Worm (Caenorhabditis elegans) whole organism, L4 larva: ENCODE measurements around the gene cbp-3.

ENCODE experiments used
- D1046.2 ChIP-seq: fragments of 200-800 bp; sonication (Bioruptor generic); IDR thresholded peaks from 2 replicates; pipeline ENCODE4 v1.3.6; 2022; ENCODE audit warnings: missing genetic modification characterization, missing compliant biosample characterization
- F44E2.7 ChIP-seq: fragments of 200-800 bp; sonication (Bioruptor generic); IDR thresholded peaks from 2 replicates; pipeline ENCODE4 v2.1.2; 2022; ENCODE audit warnings: missing genetic modification characterization, missing compliant biosample characterization
- F49E8.2 ChIP-seq: sonication (generic microtip); optimal IDR thresholded peaks from 2 replicates; lab custom pipeline; 2016; ENCODE audit warnings: missing compliant biosample characterization, mild to moderate bottlenecking, missing genetic modification characterization, borderline replicate concordance
- T26A8.4 ChIP-seq: fragments of 200-800 bp; sonication (Bioruptor generic); IDR thresholded peaks from 2 replicates; pipeline ENCODE4 v1.3.6; 2022; ENCODE audit warnings: missing genetic modification characterization, missing compliant biosample characterization
- aha-1 ChIP-seq: fragments of 150-350 bp; peaks from one replicate; lab custom pipeline; 2014; ENCODE audit warnings: missing biosample characterization, missing genetic modification characterization
- daf-16 ChIP-seq, 3 experiments: sonication (generic microtip); optimal IDR thresholded peaks; 2 replicates each; lab custom pipeline; 2016 to 2017; ENCODE audit warnings: missing genetic modification characterization in 3 of 3, missing genetic modification reagents in 3 of 3, mild to moderate bottlenecking in 2 of 3, missing compliant biosample characterization in 2 of 3, missing biosample characterization in 1 of 3, moderate library complexity in 1 of 3
- dmd-6 ChIP-seq: fragments of 200-800 bp; sonication (Bioruptor generic); IDR thresholded peaks from 2 replicates; pipeline ENCODE4 v1.3.6; 2022; ENCODE audit warnings: missing genetic modification reagents, missing genetic modification characterization, missing compliant biosample characterization
- dpl-1 ChIP-seq: fragments of 150-350 bp; optimal IDR thresholded peaks from 2 replicates; lab custom pipeline; 2014; ENCODE audit warnings: missing biosample characterization, missing genetic modification reagents, missing genetic modification characterization
- dve-1 ChIP-seq: sonication (generic microtip); optimal IDR thresholded peaks from 2 replicates; lab custom pipeline; 2017; ENCODE audit warnings: antibody characterized with exemption, mild to moderate bottlenecking, missing genetic modification characterization, missing compliant biosample characterization; ENCODE audit not compliant: insufficient read depth
- egl-27 ChIP-seq: sonication (generic microtip); optimal IDR thresholded peaks from 3 replicates; lab custom pipeline; 2017; ENCODE audit warnings: missing biosample characterization, missing genetic modification reagents, missing genetic modification characterization
- egl-43 ChIP-seq: fragments of 200-800 bp; sonication (Bioruptor generic); IDR thresholded peaks from 2 replicates; pipeline ENCODE4 v1.3.6; 2022; ENCODE audit warnings: missing genetic modification reagents, missing genetic modification characterization, missing compliant biosample characterization
- fkh-10 ChIP-seq: fragments of 150-350 bp; optimal IDR thresholded peaks from 2 replicates; lab custom pipeline; 2014; ENCODE audit warnings: missing biosample characterization, missing genetic modification reagents, missing genetic modification characterization
- hif-1 ChIP-seq, 2 experiments: sonication (generic microtip); optimal IDR thresholded peaks; 2 replicates each; lab custom pipeline; 2016 to 2017; ENCODE audit warnings: missing compliant biosample characterization in 2 of 2, missing genetic modification characterization in 2 of 2, missing genetic modification reagents in 2 of 2, missing genotype in 2 of 2, mild to moderate bottlenecking in 1 of 2
- hlh-11 ChIP-seq: fragments of 200-800 bp; sonication (Bioruptor generic); optimal IDR thresholded peaks from 2 replicates; lab custom pipeline; 2018; ENCODE audit warnings: mild to moderate bottlenecking, missing genetic modification characterization, missing compliant biosample characterization
- hlh-30 ChIP-seq: sonication (generic microtip); optimal IDR thresholded peaks from 2 replicates; lab custom pipeline; 2017; ENCODE audit warnings: antibody characterized with exemption, mild to moderate bottlenecking, missing genetic modification characterization, missing compliant biosample characterization; ENCODE audit not compliant: insufficient read depth
- jun-1 ChIP-seq: fragments of 150-350 bp; optimal IDR thresholded peaks from 2 replicates; lab custom pipeline; 2014; ENCODE audit warnings: missing biosample characterization, missing genetic modification reagents, missing genetic modification characterization
- lin-1 ChIP-seq: fragments of 200-800 bp; sonication (Bioruptor generic); IDR thresholded peaks from 2 replicates; pipeline ENCODE4 v1.3.6; 2022; ENCODE audit warnings: missing genetic modification reagents, missing genetic modification characterization, missing compliant biosample characterization
- madf-5 ChIP-seq, 2 experiments: fragments of 200-800 bp; sonication (Bioruptor generic); IDR thresholded peaks; 2 replicates each; pipeline ENCODE4 v1.3.6; 2022; ENCODE audit warnings: missing compliant biosample characterization in 2 of 2, missing genetic modification characterization in 2 of 2
- madf-9 ChIP-seq: fragments of 200-800 bp; sonication (Bioruptor generic); conservative IDR thresholded peaks from 2 replicates; pipeline ENCODE4 v1.3.6; 2022; ENCODE audit warnings: missing genetic modification reagents, missing genetic modification characterization, missing compliant biosample characterization
- mes-2 ChIP-seq: sonication (generic microtip); optimal IDR thresholded peaks from 2 replicates; lab custom pipeline; 2016; ENCODE audit warnings: missing genotype, mild to moderate bottlenecking, missing genetic modification characterization, missing compliant biosample characterization; ENCODE audit not compliant: poor library complexity, severe bottlenecking
- nhr-28 ChIP-seq: fragments of 150-350 bp; optimal IDR thresholded peaks from 2 replicates; lab custom pipeline; 2014; ENCODE audit warnings: missing biosample characterization, missing genetic modification characterization
- nhr-6 ChIP-seq: fragments of 150-350 bp; optimal IDR thresholded peaks from 2 replicates; lab custom pipeline; 2014; ENCODE audit warnings: missing biosample characterization, missing genetic modification characterization
- nhr-76 ChIP-seq: fragments of 150-350 bp; optimal IDR thresholded peaks from 2 replicates; lab custom pipeline; 2014; ENCODE audit warnings: missing biosample characterization, missing genetic modification characterization
- pha-4 ChIP-seq, 2 experiments: fragments of 150-350 bp in 1 of 2; fragments of 200-800 bp in 1 of 2; sonication (Bioruptor generic) in 1 of 2; IDR thresholded peaks in 1 of 2; optimal IDR thresholded peaks in 1 of 2; 2 replicates each; pipeline versions ENCODE4 v1.3.6 to Lab custom; 2014 to 2022; ENCODE audit warnings: missing genetic modification characterization in 2 of 2, missing genetic modification reagents in 2 of 2, missing biosample characterization in 1 of 2, missing compliant biosample characterization in 1 of 2
- pqm-1 ChIP-seq: sonication (generic microtip); optimal IDR thresholded peaks from 2 replicates; lab custom pipeline; 2017; ENCODE audit warnings: missing biosample characterization, missing genetic modification characterization
- set-16 ChIP-seq: fragments of 200-800 bp; sonication (Bioruptor generic); IDR thresholded peaks from 2 replicates; pipeline ENCODE4 v1.3.6; 2022; ENCODE audit warnings: missing genetic modification reagents, missing genetic modification characterization, missing compliant biosample characterization
- unc-130 ChIP-seq: sonication (generic microtip); optimal IDR thresholded peaks from 2 replicates; lab custom pipeline; 2016; ENCODE audit warnings: missing genetic modification reagents, missing genetic modification characterization, missing compliant biosample characterization
- unc-62 ChIP-seq, 3 experiments: fragments of 150-350 bp in 1 of 3; sonication (generic microtip); optimal IDR thresholded peaks in 2 of 3; peaks in 1 of 3; 1 replicate in 1 of 3; 2 replicates in 2 of 3; lab custom pipeline; 2014 to 2017; ENCODE audit warnings: missing biosample characterization in 3 of 3, missing genetic modification characterization in 3 of 3, missing genetic modification reagents in 3 of 3, missing genotype in 1 of 3
- ztf-11 ChIP-seq: fragments of 150-350 bp; optimal IDR thresholded peaks from 2 replicates; lab custom pipeline; 2014; ENCODE audit warnings: missing biosample characterization, missing genetic modification characterization

Gene cbp-3

ce11 chrIII:9932091-9932490 lies 18.3 kb downstream of the cbp-3 start, which contains the start of gene dec-7:
Gene dec-7, plus strand, starts transcription at chrIII:9932398.
- TF ChIP-seq hlh-30 (tag; lab: Kevin White, UChicago) (peak; percentile 40), unc-62 (GFP tag; optimal IDR thresholded peaks at IDR 0.05 in 1 of 2; lab: Kevin White, UChicago) (peak in 1 of 2 experiments; percentile 50), unc-62 (tag; optimal IDR thresholded peaks at IDR 0.05; lab: Kevin White, UChicago) (no peak), F44E2.7 (GFP tag; lab: Robert Waterston, UW) (no peak), nhr-28 (peak; percentile 11), hlh-11 (tag; lab: Kevin White, UChicago) (peak; percentile 67), egl-27 (tag; lab: Kevin White, UChicago) (no peak), madf-5 (GFP tag; IDR thresholded peaks at IDR 0.05; lab: Robert Waterston, UW) (no peak), pqm-1 (tag; lab: Kevin White, UChicago) (no peak), ztf-11 (tag; lab: Kevin White, UChicago) (no peak), pha-4 (GFP tag; IDR thresholded peaks at IDR 0.05; lab: Robert Waterston, UW) (no peak), pha-4 (tag; optimal IDR thresholded peaks at IDR 0.05; lab: Kevin White, UChicago) (no peak), dmd-6 (peak; percentile 66), daf-16 (GFP tag; optimal IDR thresholded peaks at IDR 0.05; lab: Kevin White, UChicago) (no peak), daf-16 (tag; optimal IDR thresholded peaks at IDR 0.05; lab: Kevin White, UChicago) (peak; percentile 16), hif-1 (tag; optimal IDR thresholded peaks at IDR 0.05; lab: Kevin White, UChicago) (peak in 1 of 2 experiments; percentile 9), D1046.2 (no peak), nhr-6 (tag; lab: Kevin White, UChicago) (no peak), dve-1 (tag; lab: Kevin White, UChicago) (peak; percentile 61)
- TF ChIP-seq, all 104 proteins: peak for 8

ce11 chrIII:9941020-9941674 lies 27.4 kb downstream of the cbp-3 start, which contains the start of the genes K03H1.9 and K03H1.12:
Gene K03H1.9, minus strand, starts transcription at chrIII:9941490.
Gene K03H1.12, plus strand, starts transcription at chrIII:9941624.
- TF ChIP-seq F49E8.2 (tag; lab: Kevin White, UChicago) (no peak), egl-43 (GFP tag; lab: Robert Waterston, UW) (0 out of 2 replicates have a peak, but pooled peaks have one; percentile 50), madf-5 (GFP tag; IDR thresholded peaks at IDR 0.05; lab: Robert Waterston, UW) (no peak), set-16 (peak; percentile 87), lin-1 (GFP tag; lab: Robert Waterston, UW) (no peak)

ce11 chrIII:9944723-9945122 lies 30.9 kb downstream of the cbp-3 start, which contains the start of gene gln-2:
Gene gln-2, minus strand, starts transcription at chrIII:9944823.
- TF ChIP-seq F44E2.7 (GFP tag; lab: Robert Waterston, UW): no peak
- TF ChIP-seq unc-130: no peak
- no peak for TF ChIP-seq nhr-76 (tag; lab: Kevin White, UChicago)

ce11 chrIII:9946806-9947419 lies 33.1 kb downstream of the cbp-3 start, which contains the start of gene K03H1.7:
Gene K03H1.7, plus strand, starts transcription at chrIII:9947405.
- TF ChIP-seq mes-2 (tag; lab: Kevin White, UChicago) (peak; percentile 23), dpl-1 (GFP tag; lab: Kevin White, UChicago) (peak; percentile 59), madf-9 (GFP tag; lab: Robert Waterston, UW) (no peak), aha-1 (tag; lab: Kevin White, UChicago) (peak; percentile 5), fkh-10 (GFP tag; lab: Kevin White, UChicago) (no peak), jun-1 (tag; lab: Kevin White, UChicago) (no peak), T26A8.4 (no peak)
- TF ChIP-seq, all 104 proteins: peak for 3
